Fruit fly (Drosophila melanogaster) whole organism, embryonic: ENCODE data around the gene Rbm13.

Experiments
- CG10431 ChIP-seq: fragments of 200-800 bp; sonication (Bioruptor generic); optimal IDR thresholded peaks from 3 replicates; lab custom pipeline; 2018; ENCODE audit warnings: missing biosample characterization, mild to moderate bottlenecking, missing genetic modification characterization
- CG10543 ChIP-seq: fragments of 200-800 bp; sonication (Bioruptor generic); optimal IDR thresholded peaks from 3 replicates; lab custom pipeline; 2017; ENCODE audit warnings: missing biosample characterization, mild to moderate bottlenecking, missing genetic modification characterization, moderate library complexity
- CG10959 ChIP-seq: fragments of 200-800 bp; sonication (Bioruptor generic); IDR thresholded peaks from 2 replicates; pipeline ENCODE4 v1.3.6; 2022; ENCODE audit warnings: missing biosample characterization, missing genetic modification characterization
- CG12104 ChIP-seq: fragments of 200-800 bp; sonication (Bioruptor generic); optimal IDR thresholded peaks from 3 replicates; lab custom pipeline; 2016; ENCODE audit warnings: missing biosample characterization, missing genetic modification characterization
- CG14050 ChIP-seq: fragments of 200-800 bp; sonication (Bioruptor generic); IDR thresholded peaks from 3 replicates; pipeline ENCODE4 v1.3.6; 2022; ENCODE audit warnings: missing biosample characterization, missing genetic modification characterization
- CG15269 ChIP-seq: fragments of 200-800 bp; sonication (Bioruptor generic); optimal IDR thresholded peaks from 2 replicates; lab custom pipeline; 2018; ENCODE audit warnings: missing biosample characterization, mild to moderate bottlenecking, missing genetic modification characterization, moderate library complexity
- CG18476 ChIP-seq: fragments of 200-800 bp; sonication (Bioruptor generic); optimal IDR thresholded peaks from 2 replicates; lab custom pipeline; 2016; ENCODE audit warnings: missing biosample characterization, mild to moderate bottlenecking, missing genetic modification characterization
- CG2199 ChIP-seq: fragments of 200-800 bp; sonication (Bioruptor generic); IDR thresholded peaks from 3 replicates; pipeline ENCODE4 v1.3.6; 2022; ENCODE audit warnings: missing biosample characterization, missing genetic modification characterization
- CG34224 ChIP-seq: fragments of 200-800 bp; sonication (Bioruptor generic); IDR thresholded peaks from 3 replicates; pipeline ENCODE4 v1.3.6; 2022; ENCODE audit warnings: missing biosample characterization, missing genetic modification characterization; ENCODE audit not compliant: partially characterized antibody
- CG3838 ChIP-seq: fragments of 200-800 bp; sonication (Bioruptor generic); optimal IDR thresholded peaks from 3 replicates; lab custom pipeline; 2016; ENCODE audit warnings: missing biosample characterization, missing genetic modification characterization
- CG4282 ChIP-seq: fragments of 200-800 bp; sonication (Bioruptor generic); optimal IDR thresholded peaks from 2 replicates; lab custom pipeline; 2016; ENCODE audit warnings: missing biosample characterization, missing genetic modification characterization
- CG4328 ChIP-seq: fragments of 200-800 bp; sonication (Bioruptor generic); optimal IDR thresholded peaks from 3 replicates; lab custom pipeline; 2017; ENCODE audit warnings: missing biosample characterization, missing genetic modification reagents, missing genetic modification characterization
- CG4617 ChIP-seq: fragments of 200-800 bp; sonication (Bioruptor generic); optimal IDR thresholded peaks from 3 replicates; lab custom pipeline; 2016; ENCODE audit warnings: missing biosample characterization, missing genetic modification characterization, borderline replicate concordance
- CG6683 ChIP-seq: fragments of 200-800 bp; sonication (Bioruptor generic); optimal IDR thresholded peaks from 2 replicates; lab custom pipeline; 2017; ENCODE audit warnings: missing biosample characterization, mild to moderate bottlenecking, missing genetic modification characterization, missing genetic modification reagents
- CG7372 ChIP-seq: fragments of 200-800 bp; sonication (Bioruptor generic); IDR thresholded peaks from 2 replicates; pipeline ENCODE4 v1.3.6; 2022; ENCODE audit warnings: missing biosample characterization, missing genetic modification characterization
- CG9727 ChIP-seq: fragments of 200-800 bp; sonication (Bioruptor generic); optimal IDR thresholded peaks from 3 replicates; lab custom pipeline; 2017; ENCODE audit warnings: missing biosample characterization, mild to moderate bottlenecking, missing genetic modification characterization
- CTCF ChIP-seq: fragments of 200-800 bp; sonication (Bioruptor generic); optimal IDR thresholded peaks from 2 replicates; lab custom pipeline; 2017; ENCODE audit warnings: missing biosample characterization, mild to moderate bottlenecking, missing genetic modification characterization, moderate library complexity
- Dll ChIP-seq: fragments of 200-800 bp; sonication (Bioruptor generic); IDR thresholded peaks from 4 replicates; pipeline ENCODE4 v1.3.6; 2022; ENCODE audit warnings: missing biosample characterization, missing genetic modification characterization; ENCODE audit not compliant: partially characterized antibody
- Fer1 ChIP-seq: fragments of 200-800 bp; sonication (Bioruptor generic); optimal IDR thresholded peaks from 2 replicates; lab custom pipeline; 2017; ENCODE audit warnings: missing biosample characterization, mild to moderate bottlenecking, missing genetic modification characterization
- GATAe ChIP-seq: fragments of 200-800 bp; sonication (Bioruptor generic); conservative IDR thresholded peaks from 2 replicates; pipeline ENCODE4 v1.3.6; 2022; ENCODE audit warnings: missing biosample characterization, missing genetic modification characterization
- Hr39 ChIP-seq: fragments of >200 bp; optimal IDR thresholded peaks from 2 replicates; lab custom pipeline; 2017
- Max ChIP-seq: fragments of 200-800 bp; sonication (Bioruptor generic); optimal IDR thresholded peaks from 2 replicates; lab custom pipeline; 2016; ENCODE audit warnings: missing biosample characterization, mild to moderate bottlenecking, missing genetic modification characterization
- Mrtf ChIP-seq: fragments of 200-800 bp; sonication (Bioruptor generic); IDR thresholded peaks from 3 replicates; pipeline ENCODE4 v1.3.6; 2022; ENCODE audit warnings: missing biosample characterization, missing genetic modification characterization
- NK7.1 ChIP-seq: fragments of 200-800 bp; sonication (Bioruptor generic); optimal IDR thresholded peaks from 3 replicates; lab custom pipeline; 2016; ENCODE audit warnings: missing biosample characterization, missing genetic modification characterization
- Six4 ChIP-seq: fragments of 200-800 bp; sonication (Bioruptor generic); optimal IDR thresholded peaks from 2 replicates; lab custom pipeline; 2016; ENCODE audit warnings: missing biosample characterization, missing genetic modification characterization
- Sox100B ChIP-seq: fragments of 200-800 bp; sonication (Bioruptor generic); optimal IDR thresholded peaks from 3 replicates; lab custom pipeline; 2018; ENCODE audit warnings: missing biosample characterization, mild to moderate bottlenecking, missing genetic modification characterization
- abd-A ChIP-seq: fragments of 200-800 bp; sonication (Bioruptor generic); optimal IDR thresholded peaks from 3 replicates; lab custom pipeline; 2019; ENCODE audit warnings: missing biosample characterization, mild to moderate bottlenecking, missing genetic modification characterization, moderate library complexity
- ato ChIP-seq: fragments of 200-800 bp; sonication (Bioruptor generic); IDR thresholded peaks from 2 replicates; pipeline ENCODE4 v1.3.6; 2022; ENCODE audit warnings: missing biosample characterization, missing genetic modification characterization; ENCODE audit not compliant: partially characterized antibody
- cas ChIP-seq: fragments of 200-800 bp; sonication (Bioruptor generic); IDR thresholded peaks from 2 replicates; pipeline ENCODE4 v1.3.6; 2022; ENCODE audit warnings: missing biosample characterization, missing genetic modification characterization
- chif ChIP-seq, 2 experiments: fragments of 200-800 bp; sonication (Bioruptor generic); optimal IDR thresholded peaks; 3 replicates each; lab custom pipeline; 2016; ENCODE audit warnings: missing biosample characterization in 2 of 2, missing genetic modification characterization in 2 of 2
- chinmo ChIP-seq: fragments of 200-800 bp; sonication (Bioruptor generic); IDR thresholded peaks from 4 replicates; pipeline ENCODE4 v1.3.6; 2022; ENCODE audit warnings: missing biosample characterization, missing genetic modification characterization; ENCODE audit not compliant: partially characterized antibody
- croc ChIP-seq: fragments of 200-800 bp; sonication (Bioruptor generic); conservative IDR thresholded peaks from 3 replicates; pipeline ENCODE4 v1.3.6; 2022; ENCODE audit warnings: missing biosample characterization, missing genetic modification characterization
- fd3F ChIP-seq: fragments of 200-800 bp; sonication (Bioruptor generic); optimal IDR thresholded peaks from 2 replicates; lab custom pipeline; 2018; ENCODE audit warnings: missing biosample characterization, mild to moderate bottlenecking, missing genetic modification characterization, moderate library complexity
- ftz-f1 ChIP-seq: fragments of 200-800 bp; sonication (Bioruptor generic); optimal IDR thresholded peaks from 2 replicates; lab custom pipeline; 2016; ENCODE audit warnings: missing biosample characterization, missing genetic modification characterization
- gce ChIP-seq: fragments of 200-800 bp; sonication (Bioruptor generic); IDR thresholded peaks from 3 replicates; pipeline ENCODE4 v1.3.6; 2022; ENCODE audit warnings: missing biosample characterization, missing genetic modification characterization
- h ChIP-seq: fragments of >200 bp; optimal IDR thresholded peaks from 2 replicates; lab custom pipeline; 2017
- kay ChIP-seq: fragments of 200-800 bp; sonication (Bioruptor generic); optimal IDR thresholded peaks from 2 replicates; lab custom pipeline; 2016; ENCODE audit warnings: missing biosample characterization, missing genetic modification characterization
- klu ChIP-seq: fragments of 200-800 bp; sonication (Bioruptor generic); IDR thresholded peaks from 2 replicates; pipeline ENCODE4 v1.3.6; 2022; ENCODE audit warnings: missing biosample characterization, missing genetic modification characterization
- pan ChIP-seq, 4 experiments: fragments of >200 bp in 3 of 4; fragments of 200-800 bp in 1 of 4; sonication (Bioruptor generic) in 1 of 4; optimal IDR thresholded peaks in 3 of 4; IDR thresholded peaks in 1 of 4; 2 replicates each; pipeline versions ENCODE4 v1.3.6 to Lab custom; 2017 to 2022; ENCODE audit warnings: missing biosample characterization in 2 of 4, missing genetic modification characterization in 2 of 4, mixed read lengths in 1 of 4
- pfk ChIP-seq: fragments of 200-800 bp; sonication (Bioruptor generic); optimal IDR thresholded peaks from 2 replicates; lab custom pipeline; 2018; ENCODE audit warnings: missing biosample characterization, mild to moderate bottlenecking, missing genetic modification characterization, moderate library complexity
- pzg ChIP-seq: fragments of 200-800 bp; sonication (Bioruptor generic); optimal IDR thresholded peaks from 3 replicates; lab custom pipeline; 2018; ENCODE audit warnings: missing biosample characterization, mild to moderate bottlenecking, missing genetic modification characterization, moderate library complexity
- rib ChIP-seq: fragments of 200-800 bp; sonication (Bioruptor generic); IDR thresholded peaks from 2 replicates; pipeline ENCODE4 v1.3.6; 2022; ENCODE audit warnings: missing biosample characterization, missing genetic modification characterization
- sc ChIP-seq, 3 experiments: fragments of >200 bp in 2 of 3; fragments of 200-800 bp in 1 of 3; sonication (Bioruptor generic) in 1 of 3; optimal IDR thresholded peaks; 2 replicates in 2 of 3; 3 replicates in 1 of 3; lab custom pipeline; 2017; ENCODE audit warnings: mild to moderate bottlenecking in 1 of 3, missing biosample characterization in 1 of 3, missing genetic modification characterization in 1 of 3, missing genetic modification reagents in 1 of 3
- sens ChIP-seq: fragments of 200-800 bp; sonication (Bioruptor generic); peaks from one replicate; lab custom pipeline; 2016; ENCODE audit warnings: missing biosample characterization, missing genetic modification characterization
- sqz ChIP-seq: fragments of 200-800 bp; sonication (Bioruptor generic); optimal IDR thresholded peaks from 3 replicates; lab custom pipeline; 2018; ENCODE audit warnings: missing biosample characterization, mild to moderate bottlenecking, missing genetic modification characterization
- sug ChIP-seq: fragments of 200-800 bp; optimal IDR thresholded peaks from 2 replicates; lab custom pipeline; 2019; ENCODE audit warnings: missing biosample characterization, mild to moderate bottlenecking, missing genetic modification characterization, moderate library complexity
- toy ChIP-seq: fragments of 200-800 bp; sonication (Bioruptor generic); IDR thresholded peaks from 2 replicates; pipeline ENCODE4 v1.3.6; 2022; ENCODE audit warnings: missing biosample characterization, missing genetic modification characterization
- yki ChIP-seq: fragments of >200 bp; optimal IDR thresholded peaks from 3 replicates; lab custom pipeline; 2018
- zf30C ChIP-seq: fragments of 200-800 bp; sonication (Bioruptor generic); optimal IDR thresholded peaks from 3 replicates; lab custom pipeline; 2018; ENCODE audit warnings: missing biosample characterization, mild to moderate bottlenecking, missing genetic modification characterization

Rbm13 gene

dm6 chrX:8891565-8892276, 9.8 kb upstream of the Rbm13 start (continued):
- TF ChIP-seq sens (GFP tag; lab: Kevin White, UChicago) (peak; percentile 90), CTCF (GFP tag; lab: Kevin White, UChicago) (no peak), CG15269 (tag; lab: Kevin White, UChicago) (peak; percentile 78), ftz-f1 (GFP tag; lab: Kevin White, UChicago) (peak; percentile 21), NK7.1 (GFP tag; lab: Kevin White, UChicago) (no peak), rib (GFP tag; lab: Robert Waterston, UW) (peak; percentile 60; the same call in 1 of the 2 replicates), pan (optimal IDR thresholded peaks at IDR 0.05; lab: Kevin White, UChicago) (no peak), pan (GFP tag; optimal IDR thresholded peaks at IDR 0.05 in 1 of 2, IDR thresholded peaks at IDR 0.05 in 1 of 2) (peak in 1 of 2 experiments; percentile 71), Sox100B (GFP tag; lab: Kevin White, UChicago) (peak; percentile 72), chinmo (GFP tag; lab: Robert Waterston, UW) (peak; percentile 82; the same call in 2 of the 4 replicates), CG9727 (GFP tag; lab: Kevin White, UChicago) (peak; percentile 65), sqz (GFP tag; lab: Kevin White, UChicago) (peak; percentile 92), CG34224 (GFP tag; lab: Robert Waterston, UW) (peak; percentile 57; the same call in 2 of the 3 replicates), abd-A (peak; percentile 18), Hr39 (lab: Kevin White, UChicago) (no peak), sc (optimal IDR thresholded peaks at IDR 0.05; lab: Kevin White, UChicago) (no peak), sc (GFP tag; optimal IDR thresholded peaks at IDR 0.05; lab: Kevin White, UChicago) (peak; percentile 36), CG4617 (GFP tag; lab: Kevin White, UChicago) (no peak), Max (peak; percentile 66), CG10431 (peak; percentile 31), yki (lab: Kevin White, UChicago) (peak; percentile 86), Fer1 (GFP tag; lab: Kevin White, UChicago) (peak; percentile 48), zf30C (GFP tag; lab: Kevin White, UChicago) (no peak), kay (GFP tag; lab: Kevin White, UChicago) (no peak), CG14050 (GFP tag; lab: Robert Waterston, UW) (peak; percentile 65; the same call in 2 of the 3 replicates), croc (GFP tag; lab: Robert Waterston, UW) (peak; percentile 52; the same call in 2 of the 3 replicates), CG6683 (GFP tag; lab: Kevin White, UChicago) (peak; percentile 25), CG10959 (0 out of 2 replicates have a peak, but pooled peaks have one; percentile 30), toy (no peak), Mrtf (GFP tag; lab: Robert Waterston, UW) (peak; percentile 54; the same call in 1 of the 3 replicates), ato (peak; percentile 41; the same call in 1 of the 2 replicates), CG10543 (peak; percentile 44), CG3838 (GFP tag; lab: Kevin White, UChicago) (no peak), CG12104 (GFP tag; lab: Kevin White, UChicago) (peak; percentile 67), Six4 (GFP tag; lab: Kevin White, UChicago) (peak; percentile 30), CG7372 (GFP tag; lab: Robert Waterston, UW) (peak; percentile 55), h (lab: Kevin White, UChicago) (no peak), pzg (GFP tag; lab: Kevin White, UChicago) (no peak), GATAe (GFP tag; lab: Robert Waterston, UW) (0 out of 2 replicates have a peak, but pooled peaks have one; percentile 19), gce (GFP tag; lab: Robert Waterston, UW) (0 out of 3 replicates have a peak, but pooled peaks have one; percentile 64), fd3F (GFP tag; lab: Kevin White, UChicago) (peak; percentile 60), CG4328 (peak; percentile 26), CG4282 (GFP tag; lab: Kevin White, UChicago) (no peak), CG18476 (GFP tag; lab: Kevin White, UChicago) (peak; percentile 63), chif (GFP tag; optimal IDR thresholded peaks at IDR 0.05; lab: Kevin White, UChicago) (peak; percentile 19 to 26), CG2199 (no peak), Dll (GFP tag; lab: Robert Waterston, UW) (0 out of 4 replicates have a peak, but pooled peaks have one; percentile 35), pfk (GFP tag; lab: Kevin White, UChicago) (peak; percentile 6), klu (peak; percentile 42; the same call in 1 of the 2 replicates), sug (tag; lab: Kevin White, UChicago) (no peak), cas (GFP tag; lab: Robert Waterston, UW) (no peak)
